ENCODE assay signal across 2 fruit fly cellular contexts in the genomic region with DNA sequence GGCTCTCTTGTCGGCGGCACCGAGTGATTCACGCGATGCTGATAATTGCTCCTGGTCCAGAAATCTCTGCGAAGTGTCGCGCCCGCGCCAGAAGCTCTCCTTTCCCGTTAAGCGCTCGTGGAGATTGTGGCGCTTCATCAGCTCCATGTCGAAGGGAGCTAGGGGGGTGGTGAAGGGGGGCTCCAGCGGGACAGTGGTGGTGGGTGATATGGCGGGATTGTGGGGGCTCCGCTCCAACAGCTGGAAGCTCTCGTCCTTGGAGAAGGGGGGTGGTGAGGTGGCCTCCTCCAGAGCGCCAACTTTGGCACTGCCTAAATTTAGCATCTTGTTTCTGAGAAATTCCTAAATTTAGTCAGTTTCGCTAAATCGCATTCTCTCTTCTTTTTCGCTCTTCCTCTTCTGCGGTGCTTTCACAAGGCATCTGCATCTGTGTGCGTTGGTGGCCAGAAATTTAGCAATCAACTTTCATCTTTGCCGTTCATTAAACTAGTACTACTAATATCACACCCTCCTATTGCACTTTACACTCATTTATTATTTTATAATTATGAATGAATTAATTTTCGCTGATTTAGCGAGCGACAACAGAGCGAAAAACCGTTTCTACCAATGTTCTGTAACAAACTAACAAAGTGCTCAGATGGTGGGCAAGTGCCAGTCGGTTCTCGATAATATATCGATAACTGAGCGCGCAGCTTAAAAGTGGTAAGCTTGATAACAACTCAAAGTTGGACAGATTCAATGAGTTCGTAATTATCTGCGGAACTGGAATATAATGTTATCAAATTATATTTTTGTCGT.
A peak's percentile ranks its signal among the peaks of the same experiment; 100 is the strongest.
TF ChIP-seq lines count a peak whose summit lies in the region.

A gene (minus strand): TSS at position 631 of the 801 bp plus-strand sequence.

TF ChIP-seq in whole organism, embryonic, 481 proteins besides CTCF, POLR2A, EP300 and RAD21 (continued from another document and continues in another):
- no peak for TF ChIP-seq h (optimal IDR thresholded peaks at IDR 0.05; lab: Kevin White, UChicago)
- TF ChIP-seq sisA (GFP tag; IDR thresholded peaks at IDR 0.05; lab: Robert Waterston, UW), result no peak
- no peak for TF ChIP-seq D19A (tag; optimal IDR thresholded peaks at IDR 0.05; lab: Kevin White, UChicago)
- no peak for TF ChIP-seq CG6683 (GFP tag; optimal IDR thresholded peaks at IDR 0.05; lab: Kevin White, UChicago)
- TF ChIP-seq kay (GFP tag; optimal IDR thresholded peaks at IDR 0.05; lab: Kevin White, UChicago), result no peak
- no peak for TF ChIP-seq CG4854 (GFP tag; optimal IDR thresholded peaks at IDR 0.05; lab: Kevin White, UChicago)
- no peak for TF ChIP-seq chn (GFP tag; optimal IDR thresholded peaks at IDR 0.05; lab: Kevin White, UChicago)
- TF ChIP-seq shn (GFP tag; optimal IDR thresholded peaks at IDR 0.05; lab: Kevin White, UChicago), result no peak
- TF ChIP-seq CG14667 (GFP tag; IDR thresholded peaks at IDR 0.05; lab: Robert Waterston, UW), result no peak
- peak; percentile 75 for TF ChIP-seq Dref (GFP tag; IDR thresholded peaks at IDR 0.05; lab: Robert Waterston, UW)
- TF ChIP-seq Abd-B (GFP tag; optimal IDR thresholded peaks at IDR 0.05; lab: Kevin White, UChicago), result no peak
- TF ChIP-seq sob (GFP tag; IDR thresholded peaks at IDR 0.05; lab: Robert Waterston, UW), result no peak
- no peak for TF ChIP-seq ato (GFP tag; IDR thresholded peaks at IDR 0.05; lab: Robert Waterston, UW; ENCODE audit: partially characterized antibody)
- no peak for TF ChIP-seq CG10654 (GFP tag; optimal IDR thresholded peaks at IDR 0.05; lab: Kevin White, UChicago)
- no peak for TF ChIP-seq Ets97D (GFP tag; optimal IDR thresholded peaks at IDR 0.05; lab: Kevin White, UChicago)
- no peak for TF ChIP-seq Ets65A (GFP tag; lab: Kevin White, UChicago)
- TF ChIP-seq Opbp (GFP tag; IDR thresholded peaks at IDR 0.05; lab: Robert Waterston, UW; ENCODE audit: partially characterized antibody), result peak; percentile 19; the same call in 2 of the 3 replicates
- 0 out of 2 replicates have a peak, but pooled peaks have one; percentile 24 for TF ChIP-seq seq (GFP tag; IDR thresholded peaks at IDR 0.05; lab: Robert Waterston, UW)
- no peak for TF ChIP-seq CG15601 (tag; optimal IDR thresholded peaks at IDR 0.05; lab: Kevin White, UChicago)
- TF ChIP-seq pnt (GFP tag; optimal IDR thresholded peaks at IDR 0.05; lab: Kevin White, UChicago), result no peak
- no peak for TF ChIP-seq Sry-δ (GFP tag; optimal IDR thresholded peaks at IDR 0.05; lab: Kevin White, UChicago)
- no peak for TF ChIP-seq hkb (optimal IDR thresholded peaks at IDR 0.05; lab: Kevin White, UChicago)
- no peak for TF ChIP-seq hkb (GFP tag; IDR thresholded peaks at IDR 0.05; lab: Robert Waterston, UW)
- TF ChIP-seq ara (GFP tag; IDR thresholded peaks at IDR 0.05; lab: Robert Waterston, UW), result 0 out of 2 replicates have a peak, but pooled peaks have one; percentile 30
- no peak for TF ChIP-seq TFAM (GFP tag; optimal IDR thresholded peaks at IDR 0.05; lab: Kevin White, UChicago)
- no peak for TF ChIP-seq lov (optimal IDR thresholded peaks at IDR 0.05; lab: Kevin White, UChicago)
- TF ChIP-seq lov (GFP tag; IDR thresholded peaks at IDR 0.05; lab: Robert Waterston, UW), result no peak
- TF ChIP-seq sim (GFP tag; IDR thresholded peaks at IDR 0.05; lab: Robert Waterston, UW), result no peak
- no peak for TF ChIP-seq Nf-YC (tag; optimal IDR thresholded peaks at IDR 0.05; lab: Kevin White, UChicago)
- peak; percentile 11 for TF ChIP-seq pzg (GFP tag; optimal IDR thresholded peaks at IDR 0.05; lab: Kevin White, UChicago)
- no peak for TF ChIP-seq CG6272 (GFP tag; IDR thresholded peaks at IDR 0.05; lab: Robert Waterston, UW)
- peak; percentile 90 for TF ChIP-seq E2f2 (GFP tag; IDR thresholded peaks at IDR 0.05; lab: Robert Waterston, UW)
- no peak for TF ChIP-seq CrebB (tag; optimal IDR thresholded peaks at IDR 0.05; lab: Kevin White, UChicago)
- TF ChIP-seq CG17385 (GFP tag; optimal IDR thresholded peaks at IDR 0.05; lab: Kevin White, UChicago), result peak; percentile 83
- no peak for TF ChIP-seq HLH3B (GFP tag; IDR thresholded peaks at IDR 0.05; lab: Robert Waterston, UW)
- no peak for TF ChIP-seq CG30403 (GFP tag; optimal IDR thresholded peaks at IDR 0.05; lab: Kevin White, UChicago)
- TF ChIP-seq CG8388 (GFP tag; optimal IDR thresholded peaks at IDR 0.05; lab: Kevin White, UChicago), result no peak
- TF ChIP-seq CG13296 (GFP tag; optimal IDR thresholded peaks at IDR 0.05; lab: Kevin White, UChicago), result no peak
- no peak for TF ChIP-seq run (tag; optimal IDR thresholded peaks at IDR 0.05; lab: Kevin White, UChicago)
- no peak for TF ChIP-seq ems (GFP tag; optimal IDR thresholded peaks at IDR 0.05; lab: Kevin White, UChicago)
- TF ChIP-seq bbx (GFP tag; IDR thresholded peaks at IDR 0.05; lab: Robert Waterston, UW; ENCODE audit: partially characterized antibody), result peak; percentile 38
- TF ChIP-seq ssp (GFP tag; IDR thresholded peaks at IDR 0.05; lab: Robert Waterston, UW), result no peak
- peak; percentile 4 for TF ChIP-seq CG6813 (GFP tag; optimal IDR thresholded peaks at IDR 0.05; lab: Kevin White, UChicago)
- no peak for TF ChIP-seq E2f1 (GFP tag; IDR thresholded peaks at IDR 0.05; lab: Robert Waterston, UW)
- no peak for TF ChIP-seq CG42726 (GFP tag; IDR thresholded peaks at IDR 0.05; lab: Robert Waterston, UW; ENCODE audit: partially characterized antibody)
- no peak for TF ChIP-seq Rx (GFP tag; IDR thresholded peaks at IDR 0.05; lab: Robert Waterston, UW)
- TF ChIP-seq CG4707 (GFP tag; optimal IDR thresholded peaks at IDR 0.05; lab: Kevin White, UChicago), result no peak
- TF ChIP-seq sima (GFP tag; optimal IDR thresholded peaks at IDR 0.05; lab: Kevin White, UChicago), result no peak
- no peak for TF ChIP-seq tx (GFP tag; optimal IDR thresholded peaks at IDR 0.05; lab: Kevin White, UChicago)
- no peak for TF ChIP-seq zfh2 (GFP tag; optimal IDR thresholded peaks at IDR 0.05; lab: Kevin White, UChicago)
- TF ChIP-seq CG3838 (GFP tag; optimal IDR thresholded peaks at IDR 0.05; lab: Kevin White, UChicago), result no peak
- TF ChIP-seq HLH4C (GFP tag; IDR thresholded peaks at IDR 0.05; lab: Robert Waterston, UW; ENCODE audit: partially characterized antibody), result peak; percentile 65
- no peak for TF ChIP-seq Dfd (GFP tag; optimal IDR thresholded peaks at IDR 0.05; lab: Kevin White, UChicago)
- no peak for TF ChIP-seq CG9876 (GFP tag; optimal IDR thresholded peaks at IDR 0.05; lab: Kevin White, UChicago)
- no peak for TF ChIP-seq CG9797 (GFP tag; optimal IDR thresholded peaks at IDR 0.05; lab: Kevin White, UChicago)
- TF ChIP-seq CG10543 (GFP tag; optimal IDR thresholded peaks at IDR 0.05; lab: Kevin White, UChicago), result no peak
- no peak for TF ChIP-seq CG17361 (GFP tag; IDR thresholded peaks at IDR 0.05; lab: Robert Waterston, UW)
- TF ChIP-seq MTF-1 (GFP tag; optimal IDR thresholded peaks at IDR 0.05; lab: Kevin White, UChicago; ENCODE audit: borderline replicate concordance), result no peak
- no peak for TF ChIP-seq ase (GFP tag; IDR thresholded peaks at IDR 0.05; lab: Robert Waterston, UW)
- TF ChIP-seq tup (GFP tag; optimal IDR thresholded peaks at IDR 0.05; lab: Kevin White, UChicago), result no peak
- no peak for TF ChIP-seq CG14050 (GFP tag; IDR thresholded peaks at IDR 0.05; lab: Robert Waterston, UW)
- no peak for TF ChIP-seq psq (GFP tag; optimal IDR thresholded peaks at IDR 0.05; lab: Kevin White, UChicago)
- TF ChIP-seq twi (tag; optimal IDR thresholded peaks at IDR 0.05; lab: Kevin White, UChicago), result no peak

TF ChIP-seq in whole organism, prepupa, 60 proteins besides CTCF, POLR2A, EP300 and RAD21 (continued from another document):
- TF ChIP-seq dac (GFP tag; optimal IDR thresholded peaks at IDR 0.05; lab: Kevin White, UChicago) (no peak), Ets21C (GFP tag; optimal IDR thresholded peaks at IDR 0.05; lab: Kevin White, UChicago) (no peak), CG10631 (GFP tag; optimal IDR thresholded peaks at IDR 0.05; lab: Kevin White, UChicago) (no peak), CG32006 (GFP tag; optimal IDR thresholded peaks at IDR 0.05; lab: Kevin White, UChicago) (no peak), CG6276 (GFP tag; optimal IDR thresholded peaks at IDR 0.05; lab: Kevin White, UChicago) (no peak), CG11902 (GFP tag; optimal IDR thresholded peaks at IDR 0.05; lab: Kevin White, UChicago) (no peak), cyc (GFP tag; optimal IDR thresholded peaks at IDR 0.05; lab: Kevin White, UChicago) (no peak), ss (GFP tag; optimal IDR thresholded peaks at IDR 0.05; lab: Kevin White, UChicago) (no peak), CG6792 (GFP tag; optimal IDR thresholded peaks at IDR 0.05; lab: Kevin White, UChicago) (no peak), Hr38 (GFP tag; optimal IDR thresholded peaks at IDR 0.05; lab: Kevin White, UChicago) (no peak), CG11762 (GFP tag; optimal IDR thresholded peaks at IDR 0.05; lab: Kevin White, UChicago; ENCODE audit: insufficient read depth) (no peak), Gug (GFP tag; IDR thresholded peaks at IDR 0.05; lab: Robert Waterston, UW) (no peak), esn (GFP tag; optimal IDR thresholded peaks at IDR 0.05; lab: Kevin White, UChicago) (no peak), dsx (GFP tag; optimal IDR thresholded peaks at IDR 0.05; lab: Kevin White, UChicago; ENCODE audit: poor library complexity, severe bottlenecking) (peak; percentile 68), Eip75B (GFP tag; optimal IDR thresholded peaks at IDR 0.05; lab: Kevin White, UChicago) (peak; percentile 5), CG9139 (GFP tag; optimal IDR thresholded peaks at IDR 0.05; lab: Kevin White, UChicago) (no peak), CG3032 (tag; optimal IDR thresholded peaks at IDR 0.05; lab: Kevin White, UChicago) (no peak), vri (GFP tag; optimal IDR thresholded peaks at IDR 0.05; lab: Kevin White, UChicago) (no peak), Met (GFP tag; optimal IDR thresholded peaks at IDR 0.05; lab: Kevin White, UChicago) (no peak), Sox15 (GFP tag; optimal IDR thresholded peaks at IDR 0.05; lab: Kevin White, UChicago) (no peak), net (GFP tag; optimal IDR thresholded peaks at IDR 0.05; lab: Kevin White, UChicago) (no peak), eg (GFP tag; IDR thresholded peaks at IDR 0.05; lab: Robert Waterston, UW) (no peak), acj6 (GFP tag; optimal IDR thresholded peaks at IDR 0.05; lab: Kevin White, UChicago) (no peak), fd85E (GFP tag; optimal IDR thresholded peaks at IDR 0.05; lab: Kevin White, UChicago) (no peak), OdsH (GFP tag; optimal IDR thresholded peaks at IDR 0.05; lab: Kevin White, UChicago) (no peak)
